Worm (Caenorhabditis elegans) whole organism, dauer: ENCODE results near the gene R03G8.3.

Experiments
- unc-62 ChIP-seq: sonication (generic microtip); optimal IDR thresholded peaks from 2 replicates; lab custom pipeline; 2017; ENCODE audit warnings: missing biosample characterization, missing genetic modification reagents, missing genetic modification characterization

The R03G8.3 gene

ce11 chrX:13102838-13103237 lies 12.1 kb downstream of the R03G8.3 start:
- no peak for TF ChIP-seq unc-62 (GFP tag; lab: Kevin White, UChicago)

ce11 chrX:13104966-13105365 lies 14.2 kb downstream of the R03G8.3 start, which contains the start of gene F17H10.1:
F17H10.1 (plus strand) TSS chrX:13105241.
- TF ChIP-seq unc-62 (GFP tag; lab: Kevin White, UChicago): no peak

- no peak for TF ChIP-seq unc-62 (GFP tag; lab: Kevin White, UChicago)
These were observed 15.5 kb downstream of the R03G8.3 start for ce11 chrX:13106177-13106761.

ce11 chrX:13108664-13109063 lies 17.9 kb downstream of the R03G8.3 start:
- TF ChIP-seq unc-62 (GFP tag; lab: Kevin White, UChicago): no peak

- TF ChIP-seq unc-62 (GFP tag; lab: Kevin White, UChicago): no peak
These were observed 19.2 kb downstream of the R03G8.3 start for ce11 chrX:13110004-13110403.

- TF ChIP-seq unc-62 (GFP tag; lab: Kevin White, UChicago): no peak
These were observed 21.9 kb downstream of the R03G8.3 start for ce11 chrX:13112664-13113063.

- TF ChIP-seq unc-62 (GFP tag; lab: Kevin White, UChicago): no peak
These were observed 22.7 kb downstream of the R03G8.3 start, which contains the start of gene F17H10.2 for ce11 chrX:13113457-13113856. F17H10.2 (plus strand) TSS chrX:13113772.

ce11 chrX:13115694-13116093 lies 24.9 kb downstream of the R03G8.3 start:
- no peak for TF ChIP-seq unc-62 (GFP tag; lab: Kevin White, UChicago)

ce11 chrX:13116380-13116779 lies 25.6 kb downstream of the R03G8.3 start:
- TF ChIP-seq unc-62 (GFP tag; lab: Kevin White, UChicago): no peak

ce11 chrX:13119900-13120299 lies 29.1 kb downstream of the R03G8.3 start:
- TF ChIP-seq unc-62 (GFP tag; lab: Kevin White, UChicago): no peak

ce11 chrX:13121104-13121503 lies 30.3 kb downstream of the R03G8.3 start:
- TF ChIP-seq unc-62 (GFP tag; lab: Kevin White, UChicago): no peak

- no peak for TF ChIP-seq unc-62 (GFP tag; lab: Kevin White, UChicago)
These were observed 31.4 kb downstream of the R03G8.3 start, which contains the start of gene snx-17 for ce11 chrX:13122191-13122590. snx-17 (minus strand) TSS chrX:13122291.

- no peak for TF ChIP-seq unc-62 (GFP tag; lab: Kevin White, UChicago)
These were observed 35.7 kb downstream of the R03G8.3 start, which contains the start of gene F17H10.4 for ce11 chrX:13126420-13126819. F17H10.4 (minus strand) TSS chrX:13126520.

ce11 chrX:13129949-13130348 lies 39.2 kb downstream of the R03G8.3 start, which contains the start of gene spin-3:
spin-3 (plus strand) TSS chrX:13130249.
- no peak for TF ChIP-seq unc-62 (GFP tag; lab: Kevin White, UChicago)

- TF ChIP-seq unc-62 (GFP tag; lab: Kevin White, UChicago): no peak
These were observed 44.0 kb downstream of the R03G8.3 start, which contains the start of gene F09A5.2 for ce11 chrX:13134807-13135206. F09A5.2 (plus strand) TSS chrX:13135107.

- TF ChIP-seq unc-62 (GFP tag; lab: Kevin White, UChicago): no peak
These were observed 48.7 kb downstream of the R03G8.3 start, which contains the start of gene ttr-34 for ce11 chrX:13139493-13139892. ttr-34 (plus strand) TSS chrX:13139793.

- TF ChIP-seq unc-62 (GFP tag; lab: Kevin White, UChicago): no peak
These were observed 50.7 kb downstream of the R03G8.3 start, which contains the start of gene F09A5.3 for ce11 chrX:13141440-13141839. F09A5.3 (plus strand) TSS chrX:13141601.
